Worm (Caenorhabditis elegans): ENCODE data around the gene gcy-22.
A peak's percentile ranks its signal among the peaks of the same experiment; 100 is the strongest.

The gcy-22 gene

DNA sequence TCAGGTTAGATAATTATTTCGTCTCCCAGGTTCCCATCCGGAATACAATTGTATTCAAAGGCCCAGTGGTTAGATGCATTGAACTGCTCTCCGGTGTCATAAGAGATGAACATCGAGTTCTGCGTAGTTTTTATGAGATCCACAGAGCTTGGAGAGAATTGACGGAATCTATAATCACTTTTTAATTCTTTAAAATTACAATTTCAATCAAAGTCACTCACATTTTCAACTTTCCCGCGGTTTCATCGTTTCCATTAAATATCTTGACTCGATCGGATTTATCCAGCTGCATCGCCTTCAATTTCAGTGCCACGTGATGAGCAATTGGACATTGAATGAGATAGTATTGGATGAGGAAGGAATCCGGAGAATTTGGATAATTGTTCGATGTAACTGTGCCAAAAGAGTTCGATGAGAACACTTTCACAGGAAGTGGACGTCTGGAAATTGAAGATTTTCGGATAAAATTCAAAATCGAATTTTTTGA is 22.9 kb upstream of the gcy-22 start (continued):
- TF ChIP-seq K11D2.4 (GFP tag; IDR thresholded peaks at IDR 0.05) (no peak), ekl-4 (GFP tag; IDR thresholded peaks at IDR 0.05) (peak; percentile 42; the same call in 1 of the 2 replicates), F33H1.4 (GFP tag; IDR thresholded peaks at IDR 0.05) (no peak), repo-1 (tag; optimal IDR thresholded peaks at IDR 0.05) (peak; percentile 68), ceh-79 (tag; optimal IDR thresholded peaks at IDR 0.05) (peak; percentile 64), F22D6.2 (tag; optimal IDR thresholded peaks at IDR 0.05) (no peak), B0336.3 (GFP tag; IDR thresholded peaks at IDR 0.05) (peak; percentile 82), snpc-4 (GFP tag; optimal IDR thresholded peaks at IDR 0.05) (no peak), snpc-4 (tag; optimal IDR thresholded peaks at IDR 0.05) (peak in 2 of 4 experiments; percentile 53 to 66), zfh-2 (GFP tag; conservative IDR thresholded peaks at IDR 0.05) (no peak), ztf-22 (GFP tag; optimal IDR thresholded peaks at IDR 0.05) (no peak), mes-4 (tag; optimal IDR thresholded peaks at IDR 0.05) (no peak), T26A5.8 (tag; optimal IDR thresholded peaks at IDR 0.05) (peak; percentile 9), lin-26 (GFP tag; IDR thresholded peaks at IDR 0.05) (peak; percentile 59; the same call in 1 of the 2 replicates), ceh-58 (GFP tag; IDR thresholded peaks at IDR 0.05) (no peak), hsf-1 (GFP tag; IDR thresholded peaks at IDR 0.05) (peak; percentile 73), Y67H2A.10 (GFP tag; conservative IDR thresholded peaks at IDR 0.05) (no peak), nhr-80 (tag; optimal IDR thresholded peaks at IDR 0.05) (no peak), hlh-12 (tag; optimal IDR thresholded peaks at IDR 0.05) (peak; percentile 27), nhr-90 (tag; optimal IDR thresholded peaks at IDR 0.05) (no peak), lin-40 (tag; optimal IDR thresholded peaks at IDR 0.05) (peak; percentile 14), snpc-1.3 (tag; optimal IDR thresholded peaks at IDR 0.05; ENCODE audit: insufficient read depth) (no peak), hmg-20 (GFP tag; IDR thresholded peaks at IDR 0.05) (no peak), egl-18 (GFP tag; IDR thresholded peaks at IDR 0.05) (no peak), egl-44 (GFP tag; IDR thresholded peaks at IDR 0.05) (no peak), sdz-38 (tag; optimal IDR thresholded peaks at IDR 0.05) (no peak), snpc-3.4 (tag; optimal IDR thresholded peaks at IDR 0.05) (peak; percentile 67), Y79H2A.3 (GFP tag; conservative IDR thresholded peaks at IDR 0.05) (0 out of 2 replicates have a peak, but pooled peaks have one; percentile 39), xnd-1 (tag; optimal IDR thresholded peaks at IDR 0.05) (peak; percentile 8), Y53G8AR.9 (GFP tag; conservative IDR thresholded peaks at IDR 0.05) (peak; percentile 84), somi-1 (GFP tag; optimal IDR thresholded peaks at IDR 0.05) (no peak), nfyb-1 (GFP tag; IDR thresholded peaks at IDR 0.05) (peak; percentile 70), ceh-40 (GFP tag; IDR thresholded peaks at IDR 0.05) (no peak), madf-6 (GFP tag; IDR thresholded peaks at IDR 0.05) (peak; percentile 52; the same call in 1 of the 2 replicates), bed-1 (GFP tag; IDR thresholded peaks at IDR 0.05) (no peak)

ce11 chrV:20845524-20846208 is 20.8 kb upstream of the gcy-22 start, which contains the start of the genes F31D4.2 and fkb-6:
TSS of gene F31D4.2 (minus strand) at chrV:20845546.
TSS of gene fkb-6 (plus strand) at chrV:20846158.
- TF ChIP-seq F57A8.1 (GFP tag; optimal IDR thresholded peaks at IDR 0.05) (no peak), egrh-3 (GFP tag; IDR thresholded peaks at IDR 0.05) (0 out of 2 replicates have a peak, but pooled peaks have one; percentile 4), hsf-1 (GFP tag; IDR thresholded peaks at IDR 0.05) (peak; percentile 97), dpl-1 (GFP tag; optimal IDR thresholded peaks at IDR 0.05) (no peak), cebp-2 (GFP tag; IDR thresholded peaks at IDR 0.05) (no peak), Y53G8AR.9 (GFP tag; conservative IDR thresholded peaks at IDR 0.05) (peak; percentile 67), ceh-100 (GFP tag; IDR thresholded peaks at IDR 0.05) (peak; percentile 50; the same call in 1 of the 2 replicates), zfh-2 (GFP tag; conservative IDR thresholded peaks at IDR 0.05) (no peak), nfya-2 (GFP tag; IDR thresholded peaks at IDR 0.05) (no peak), F57C9.4 (tag; optimal IDR thresholded peaks at IDR 0.05) (no peak), F22D6.2 (tag; optimal IDR thresholded peaks at IDR 0.05) (no peak), unc-62 (GFP tag; optimal IDR thresholded peaks at IDR 0.05) (no peak), bed-1 (GFP tag; IDR thresholded peaks at IDR 0.05) (no peak), snpc-1.1 (tag; optimal IDR thresholded peaks at IDR 0.05; ENCODE audit: insufficient read depth) (peak; percentile 18), gei-17 (GFP tag; optimal IDR thresholded peaks at IDR 0.05) (no peak), dox-1 (GFP tag; IDR thresholded peaks at IDR 0.05) (peak; percentile 66), F23B12.7 (tag; optimal IDR thresholded peaks at IDR 0.05; ENCODE audit: insufficient read depth) (peak; percentile 17), unc-130 (GFP tag; optimal IDR thresholded peaks at IDR 0.05) (no peak)

Measured in whole organism, young adult.